Fruit fly (Drosophila melanogaster) whole organism, embryonic: ENCODE measurements around the gene Svil.

Source experiments
- CG10274 ChIP-seq: fragments of 200-800 bp; sonication (Bioruptor generic); optimal IDR thresholded peaks from 3 replicates; lab custom pipeline; 2017; ENCODE audit warnings: missing biosample characterization, mild to moderate bottlenecking, missing genetic modification characterization
- CG10959 ChIP-seq: fragments of 200-800 bp; sonication (Bioruptor generic); IDR thresholded peaks from 2 replicates; pipeline ENCODE4 v1.3.6; 2022; ENCODE audit warnings: missing biosample characterization, missing genetic modification characterization
- CG12299 ChIP-seq: fragments of 200-800 bp; sonication (Bioruptor generic); optimal IDR thresholded peaks from 2 replicates; lab custom pipeline; 2018; ENCODE audit warnings: missing biosample characterization, mild to moderate bottlenecking, missing genetic modification characterization
- CG12659 ChIP-seq: fragments of 200-800 bp; sonication (Bioruptor generic); optimal IDR thresholded peaks from 3 replicates; lab custom pipeline; 2017; ENCODE audit warnings: mild to moderate bottlenecking, missing biosample characterization, missing genetic modification reagents, missing genetic modification characterization
- CG12769 ChIP-seq: fragments of 200-800 bp; sonication (Bioruptor generic); optimal IDR thresholded peaks from 2 replicates; lab custom pipeline; 2019; ENCODE audit warnings: missing biosample characterization, mild to moderate bottlenecking, missing genetic modification characterization, moderate library complexity
- CG15269 ChIP-seq: fragments of 200-800 bp; sonication (Bioruptor generic); optimal IDR thresholded peaks from 2 replicates; lab custom pipeline; 2018; ENCODE audit warnings: missing biosample characterization, mild to moderate bottlenecking, missing genetic modification characterization, moderate library complexity
- CG17385 ChIP-seq: fragments of 200-800 bp; sonication (Bioruptor generic); optimal IDR thresholded peaks from 3 replicates; lab custom pipeline; 2018; ENCODE audit warnings: missing biosample characterization, mild to moderate bottlenecking, missing genetic modification characterization
- CG2199 ChIP-seq: fragments of 200-800 bp; sonication (Bioruptor generic); IDR thresholded peaks from 3 replicates; pipeline ENCODE4 v1.3.6; 2022; ENCODE audit warnings: missing biosample characterization, missing genetic modification characterization
- CG2202 ChIP-seq: fragments of 200-800 bp; sonication (Bioruptor generic); optimal IDR thresholded peaks from 2 replicates; lab custom pipeline; 2018; ENCODE audit warnings: missing biosample characterization, mild to moderate bottlenecking, missing genetic modification characterization
- CG31224 ChIP-seq: fragments of 200-800 bp; sonication (Bioruptor generic); IDR thresholded peaks from 2 replicates; pipeline ENCODE4 v1.3.6; 2022; ENCODE audit warnings: missing biosample characterization, missing genetic modification characterization
- CG3281 ChIP-seq: fragments of 200-800 bp; sonication (Bioruptor generic); optimal IDR thresholded peaks from 3 replicates; lab custom pipeline; 2017; ENCODE audit warnings: missing biosample characterization, mild to moderate bottlenecking, missing genetic modification characterization
- CG3407 ChIP-seq: fragments of 200-800 bp; sonication (Bioruptor generic); optimal IDR thresholded peaks from 2 replicates; lab custom pipeline; 2018; ENCODE audit warnings: missing biosample characterization, mild to moderate bottlenecking, missing genetic modification characterization
- CG34224 ChIP-seq: fragments of 200-800 bp; sonication (Bioruptor generic); IDR thresholded peaks from 3 replicates; pipeline ENCODE4 v1.3.6; 2022; ENCODE audit warnings: missing biosample characterization, missing genetic modification characterization; ENCODE audit not compliant: partially characterized antibody
- CG7556 ChIP-seq: fragments of 200-800 bp; sonication (Bioruptor generic); optimal IDR thresholded peaks from 2 replicates; lab custom pipeline; 2017; ENCODE audit warnings: missing biosample characterization, mild to moderate bottlenecking, missing genetic modification characterization
- CG8359 ChIP-seq: fragments of 200-800 bp; sonication (Bioruptor generic); optimal IDR thresholded peaks from 2 replicates; lab custom pipeline; 2017; ENCODE audit warnings: missing biosample characterization, mild to moderate bottlenecking, missing genetic modification characterization, borderline replicate concordance
- CG8924 ChIP-seq: fragments of 200-800 bp; optimal IDR thresholded peaks from 3 replicates; lab custom pipeline; 2019; ENCODE audit warnings: missing biosample characterization, mild to moderate bottlenecking, missing genetic modification characterization, moderate library complexity
- CG9437 ChIP-seq: fragments of 200-800 bp; sonication (Bioruptor generic); optimal IDR thresholded peaks from 2 replicates; lab custom pipeline; 2018; ENCODE audit warnings: missing biosample characterization, mild to moderate bottlenecking, missing genetic modification characterization
- CG9876 ChIP-seq: fragments of 200-800 bp; sonication (Bioruptor generic); optimal IDR thresholded peaks from 2 replicates; lab custom pipeline; 2016; ENCODE audit warnings: missing biosample characterization, missing genetic modification characterization
- CG9932 ChIP-seq: fragments of 200-800 bp; sonication (Bioruptor generic); IDR thresholded peaks from 2 replicates; pipeline ENCODE4 v1.3.6; 2022; ENCODE audit warnings: missing biosample characterization, missing genetic modification characterization
- Ets65A ChIP-seq: fragments of 200-800 bp; sonication (Bioruptor generic); peaks from one replicate; lab custom pipeline; 2016; ENCODE audit warnings: missing biosample characterization, missing genetic modification characterization
- Fer3 ChIP-seq: fragments of 200-800 bp; sonication (Bioruptor generic); optimal IDR thresholded peaks from 2 replicates; lab custom pipeline; 2018; ENCODE audit warnings: missing biosample characterization, mild to moderate bottlenecking, missing genetic modification characterization, moderate library complexity
- Gsc ChIP-seq: fragments of 200-800 bp; sonication (Bioruptor generic); IDR thresholded peaks from 2 replicates; pipeline ENCODE4 v1.3.6; 2022; ENCODE audit warnings: missing biosample characterization, missing genetic modification characterization
- HLH54F ChIP-seq: fragments of 200-800 bp; sonication (Bioruptor generic); optimal IDR thresholded peaks from 3 replicates; lab custom pipeline; 2016; ENCODE audit warnings: missing biosample characterization, missing genetic modification characterization
- Hand ChIP-seq: fragments of 200-800 bp; sonication (Bioruptor generic); optimal IDR thresholded peaks from 2 replicates; lab custom pipeline; 2017; ENCODE audit warnings: mild to moderate bottlenecking, missing biosample characterization, missing genetic modification reagents, missing genetic modification characterization
- Hey ChIP-seq: fragments of 200-800 bp; sonication (Bioruptor generic); optimal IDR thresholded peaks from 3 replicates; lab custom pipeline; 2018; ENCODE audit warnings: missing biosample characterization, mild to moderate bottlenecking, missing genetic modification characterization
- Max ChIP-seq: fragments of 200-800 bp; sonication (Bioruptor generic); optimal IDR thresholded peaks from 2 replicates; lab custom pipeline; 2016; ENCODE audit warnings: missing biosample characterization, mild to moderate bottlenecking, missing genetic modification characterization
- Med ChIP-seq: fragments of 200-800 bp; sonication (Bioruptor generic); peaks from one replicate; lab custom pipeline; 2016; ENCODE audit warnings: missing biosample characterization, missing genetic modification characterization, mild to moderate bottlenecking, inconsistent platforms, moderate library complexity
- Myb ChIP-seq: fragments of 200-800 bp; sonication (Bioruptor generic); optimal IDR thresholded peaks from 2 replicates; lab custom pipeline; 2016; ENCODE audit warnings: missing biosample characterization, missing genetic modification characterization
- Six4 ChIP-seq: fragments of 200-800 bp; sonication (Bioruptor generic); optimal IDR thresholded peaks from 2 replicates; lab custom pipeline; 2016; ENCODE audit warnings: missing biosample characterization, missing genetic modification characterization
- Sox102F ChIP-seq: fragments of 200-800 bp; sonication (Bioruptor generic); optimal IDR thresholded peaks from 2 replicates; lab custom pipeline; 2018; ENCODE audit warnings: missing biosample characterization, mild to moderate bottlenecking, missing genetic modification characterization, moderate library complexity
- Tbp ChIP-seq: fragments of >200 bp; optimal IDR thresholded peaks from 2 replicates; lab custom pipeline; 2018; ENCODE audit warnings: missing biosample characterization, missing genetic modification characterization
- aop ChIP-seq: fragments of 200-800 bp; sonication (Bioruptor generic); IDR thresholded peaks from 2 replicates; pipeline ENCODE4 v1.3.6; 2022; ENCODE audit warnings: missing biosample characterization, missing genetic modification characterization
- bowl ChIP-seq: fragments of 200-800 bp; sonication (Bioruptor generic); IDR thresholded peaks from 2 replicates; pipeline ENCODE4 v1.3.6; 2022; ENCODE audit warnings: missing biosample characterization, missing genetic modification characterization
- btn ChIP-seq: fragments of 200-800 bp; sonication (Bioruptor generic); optimal IDR thresholded peaks from 2 replicates; lab custom pipeline; 2016; ENCODE audit warnings: missing biosample characterization, missing genetic modification characterization
- crol ChIP-seq: fragments of 200-800 bp; sonication (Bioruptor generic); IDR thresholded peaks from 2 replicates; pipeline ENCODE4 v1.3.6; 2022; ENCODE audit warnings: missing biosample characterization, missing genetic modification characterization
- cwo ChIP-seq: fragments of 200-800 bp; sonication (Bioruptor generic); optimal IDR thresholded peaks from 3 replicates; lab custom pipeline; 2017; ENCODE audit warnings: missing biosample characterization, missing genetic modification characterization, mild to moderate bottlenecking, moderate library complexity, missing genetic modification reagents
- dpn ChIP-seq, 2 experiments: fragments of 200-800 bp; sonication (Bioruptor generic); optimal IDR thresholded peaks; 3 replicates each; lab custom pipeline; 2016; ENCODE audit warnings: missing biosample characterization in 2 of 2, missing genetic modification characterization in 2 of 2
- exex ChIP-seq: fragments of 200-800 bp; sonication (Bioruptor generic); optimal IDR thresholded peaks from 4 replicates; lab custom pipeline; 2018; ENCODE audit warnings: missing biosample characterization, mild to moderate bottlenecking, missing genetic modification characterization, moderate library complexity
- eyg ChIP-seq: fragments of 200-800 bp; sonication (Bioruptor generic); optimal IDR thresholded peaks from 3 replicates; lab custom pipeline; 2016; ENCODE audit warnings: missing biosample characterization, missing genetic modification characterization
- gem ChIP-seq: fragments of 200-800 bp; sonication (Bioruptor generic); optimal IDR thresholded peaks from 2 replicates; lab custom pipeline; 2019; ENCODE audit warnings: missing biosample characterization, mild to moderate bottlenecking, missing genetic modification characterization, moderate library complexity
- ken ChIP-seq: fragments of 200-800 bp; sonication (Bioruptor generic); IDR thresholded peaks from 3 replicates; pipeline ENCODE4 v1.3.6; 2022; ENCODE audit warnings: missing biosample characterization, missing genetic modification characterization
- mirr ChIP-seq: fragments of 200-800 bp; sonication (Bioruptor generic); optimal IDR thresholded peaks from 3 replicates; lab custom pipeline; 2018; ENCODE audit warnings: missing biosample characterization, mild to moderate bottlenecking, missing genetic modification characterization
- p53 ChIP-seq: fragments of 200-800 bp; sonication (Bioruptor generic); optimal IDR thresholded peaks from 2 replicates; lab custom pipeline; 2016; ENCODE audit warnings: missing biosample characterization, missing genetic modification characterization
- phol ChIP-seq: fragments of 200-800 bp; sonication (Bioruptor generic); optimal IDR thresholded peaks from 3 replicates; lab custom pipeline; 2018; ENCODE audit warnings: missing biosample characterization, mild to moderate bottlenecking, missing genetic modification characterization, moderate library complexity
- sd ChIP-seq: fragments of 200-800 bp; sonication (Bioruptor generic); optimal IDR thresholded peaks from 3 replicates; lab custom pipeline; 2018; ENCODE audit warnings: missing biosample characterization, mild to moderate bottlenecking, missing genetic modification characterization, moderate library complexity
- sug ChIP-seq: fragments of 200-800 bp; optimal IDR thresholded peaks from 2 replicates; lab custom pipeline; 2019; ENCODE audit warnings: missing biosample characterization, mild to moderate bottlenecking, missing genetic modification characterization, moderate library complexity
- tgo ChIP-seq: fragments of 200-800 bp; sonication (Bioruptor generic); IDR thresholded peaks from 3 replicates; pipeline ENCODE4 v1.3.6; 2022; ENCODE audit warnings: missing biosample characterization, missing genetic modification characterization
- ttk ChIP-seq: fragments of 200-800 bp; sonication (Bioruptor generic); IDR thresholded peaks from 2 replicates; pipeline ENCODE4 v2.1.2; 2022; ENCODE audit warnings: missing biosample characterization, missing genetic modification characterization
- vfl ChIP-seq: fragments of 200-800 bp; sonication (Bioruptor generic); optimal IDR thresholded peaks from 2 replicates; lab custom pipeline; 2016; ENCODE audit warnings: missing biosample characterization, missing genetic modification characterization
- wek ChIP-seq: fragments of 200-800 bp; sonication (Bioruptor generic); optimal IDR thresholded peaks from 3 replicates; lab custom pipeline; 2018; ENCODE audit warnings: missing biosample characterization, mild to moderate bottlenecking, missing genetic modification characterization, moderate library complexity
- zf30C ChIP-seq: fragments of 200-800 bp; sonication (Bioruptor generic); optimal IDR thresholded peaks from 3 replicates; lab custom pipeline; 2018; ENCODE audit warnings: missing biosample characterization, mild to moderate bottlenecking, missing genetic modification characterization

The Svil gene

dm6 chr3L:2541361-2541760 is 163.9 kb downstream of the Svil start (continued):
- TF ChIP-seq gem, result peak; percentile 5
- no peak for TF ChIP-seq Sox102F
- TF ChIP-seq CG15269 (tag; lab: Kevin White, UChicago), result no peak
- TF ChIP-seq eyg (GFP tag; lab: Kevin White, UChicago), result no peak
- no peak for TF ChIP-seq Six4 (GFP tag; lab: Kevin White, UChicago)
- peak; percentile 6 for TF ChIP-seq CG8359
- no peak for TF ChIP-seq Max (GFP tag; lab: Kevin White, UChicago)
- no peak for TF ChIP-seq dpn (GFP tag; optimal IDR thresholded peaks at IDR 0.05; lab: Kevin White, UChicago)
- no peak for TF ChIP-seq CG12769
- TF ChIP-seq Hand (GFP tag; lab: Kevin White, UChicago), result no peak
- no peak for TF ChIP-seq exex (tag; lab: Kevin White, UChicago)
- TF ChIP-seq CG9932 (GFP tag; lab: Robert Waterston, UW), result no peak
- no peak for TF ChIP-seq CG7556 (GFP tag; lab: Kevin White, UChicago)
- no peak for TF ChIP-seq Tbp
- TF ChIP-seq CG10274 (GFP tag; lab: Kevin White, UChicago), result no peak
- no peak for TF ChIP-seq Gsc
- no peak for TF ChIP-seq CG9437 (GFP tag; lab: Kevin White, UChicago)
- peak; percentile 9 for TF ChIP-seq phol (tag; lab: Kevin White, UChicago)
- TF ChIP-seq CG12659 (GFP tag; lab: Kevin White, UChicago), result no peak
- TF ChIP-seq CG3407 (GFP tag; lab: Kevin White, UChicago), result no peak
- TF ChIP-seq CG17385 (GFP tag; lab: Kevin White, UChicago), result no peak
- no peak for TF ChIP-seq p53 (GFP tag; lab: Kevin White, UChicago)
- no peak for TF ChIP-seq HLH54F
- no peak for TF ChIP-seq CG8924
- TF ChIP-seq CG2199 (GFP tag; lab: Robert Waterston, UW), result no peak

DNA sequence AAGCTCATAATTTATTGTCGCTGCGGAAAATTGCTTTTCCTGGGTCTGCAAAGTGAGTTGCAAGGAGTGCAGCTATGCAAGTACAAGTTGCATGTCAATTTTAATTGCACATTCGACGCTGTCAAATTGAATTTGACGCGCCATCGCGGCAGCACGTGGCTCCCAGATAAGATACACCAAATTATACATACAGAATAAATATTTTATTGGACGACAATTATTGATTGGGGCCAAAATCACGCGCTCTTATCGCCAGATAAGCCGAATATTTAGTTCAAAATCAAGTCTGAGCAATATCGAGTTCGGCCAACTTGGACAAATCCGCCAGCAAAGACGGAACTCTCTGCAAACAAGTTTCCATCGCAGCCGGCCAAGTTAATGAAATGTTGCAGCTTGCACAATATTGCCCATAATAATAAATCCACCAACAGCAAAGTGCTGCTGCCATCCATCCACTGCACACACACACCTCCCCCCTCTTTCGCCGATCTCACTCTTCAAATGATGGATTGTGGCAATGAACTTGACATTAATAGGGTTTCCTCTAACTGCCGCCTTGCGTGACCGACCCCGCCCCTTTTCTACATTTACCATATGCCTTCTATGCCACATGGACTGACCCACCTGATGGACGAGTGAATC is 167.1 kb downstream of the Svil start:
- TF ChIP-seq wek (GFP tag; lab: Kevin White, UChicago) (no peak), bowl (GFP tag; lab: Robert Waterston, UW) (no peak), btn (GFP tag; lab: Kevin White, UChicago) (no peak), CG3281 (GFP tag; lab: Kevin White, UChicago) (no peak), CG2202 (tag; lab: Kevin White, UChicago) (no peak), CG12769 (no peak), vfl (GFP tag; lab: Kevin White, UChicago) (no peak), CG10959 (GFP tag; lab: Robert Waterston, UW) (no peak), Myb (GFP tag; lab: Kevin White, UChicago) (no peak), CG12299 (no peak), ttk (no peak), CG31224 (GFP tag; lab: Robert Waterston, UW) (no peak), ken (GFP tag; lab: Robert Waterston, UW) (0 out of 3 replicates have a peak, but pooled peaks have one; percentile 23), cwo (GFP tag; lab: Kevin White, UChicago) (peak; percentile 53), zf30C (GFP tag; lab: Kevin White, UChicago) (no peak), Ets65A (GFP tag; lab: Kevin White, UChicago) (peak; percentile 69), aop (GFP tag; lab: Robert Waterston, UW) (no peak), CG34224 (GFP tag; lab: Robert Waterston, UW) (no peak), sug (tag; lab: Kevin White, UChicago) (no peak), Med (GFP tag; lab: Kevin White, UChicago) (peak; percentile 18), crol (GFP tag; lab: Robert Waterston, UW) (peak; percentile 57), sd (tag; lab: Kevin White, UChicago) (peak; percentile 38), Fer3 (tag; lab: Kevin White, UChicago) (no peak), Hey (tag; lab: Kevin White, UChicago) (peak; percentile 41), mirr (peak; percentile 47), exex (tag; lab: Kevin White, UChicago) (peak; percentile 77), CG9876 (GFP tag; lab: Kevin White, UChicago) (no peak), tgo (GFP tag; lab: Robert Waterston, UW) (no peak)
